Worm (Caenorhabditis elegans) whole organism, late embryonic: Measurements from ENCODE around the gene mccc-2.

Source experiments
- K02D7.2 ChIP-seq: sonication (generic microtip); optimal IDR thresholded peaks from 2 replicates; lab custom pipeline; 2017; ENCODE audit warnings: mild to moderate bottlenecking, missing genetic modification characterization, missing compliant biosample characterization
- Y22D7AL.16 ChIP-seq: sonication (generic microtip); optimal IDR thresholded peaks from 2 replicates; lab custom pipeline; 2016; ENCODE audit warnings: missing genetic modification characterization, missing compliant biosample characterization
- ceh-6 ChIP-seq: fragments of 200-800 bp; sonication (Bioruptor generic); optimal IDR thresholded peaks from 2 replicates; lab custom pipeline; 2018; ENCODE audit warnings: mild to moderate bottlenecking, missing genetic modification characterization, missing compliant biosample characterization
- nfya-1 ChIP-seq: sonication (generic microtip); optimal IDR thresholded peaks from 2 replicates; lab custom pipeline; 2017; ENCODE audit warnings: missing genetic modification characterization, mild to moderate bottlenecking, missing compliant biosample characterization, antibody characterized with exemption, moderate library complexity
- nhr-11 ChIP-seq: fragments of 150-350 bp; optimal IDR thresholded peaks from 2 replicates; lab custom pipeline; 2014; ENCODE audit warnings: missing biosample characterization, missing genetic modification characterization
- npax-4 ChIP-seq: sonication (generic microtip); optimal IDR thresholded peaks from 2 replicates; lab custom pipeline; 2016; ENCODE audit warnings: missing genetic modification characterization, missing compliant biosample characterization
- rnt-1 ChIP-seq: sonication (generic microtip); optimal IDR thresholded peaks from 2 replicates; lab custom pipeline; 2016; ENCODE audit warnings: missing genetic modification characterization, missing compliant biosample characterization
- tbx-2 ChIP-seq: sonication (generic microtip); optimal IDR thresholded peaks from 2 replicates; lab custom pipeline; 2016; ENCODE audit warnings: missing genetic modification characterization, missing compliant biosample characterization
- ttx-3 ChIP-seq: sonication (generic microtip); optimal IDR thresholded peaks from 2 replicates; lab custom pipeline; 2016; ENCODE audit warnings: missing genetic modification reagents, missing genetic modification characterization, missing compliant biosample characterization
- unc-86 ChIP-seq: sonication (generic microtip); optimal IDR thresholded peaks from 2 replicates; lab custom pipeline; 2016; ENCODE audit warnings: missing genetic modification characterization, missing compliant biosample characterization

DNA sequence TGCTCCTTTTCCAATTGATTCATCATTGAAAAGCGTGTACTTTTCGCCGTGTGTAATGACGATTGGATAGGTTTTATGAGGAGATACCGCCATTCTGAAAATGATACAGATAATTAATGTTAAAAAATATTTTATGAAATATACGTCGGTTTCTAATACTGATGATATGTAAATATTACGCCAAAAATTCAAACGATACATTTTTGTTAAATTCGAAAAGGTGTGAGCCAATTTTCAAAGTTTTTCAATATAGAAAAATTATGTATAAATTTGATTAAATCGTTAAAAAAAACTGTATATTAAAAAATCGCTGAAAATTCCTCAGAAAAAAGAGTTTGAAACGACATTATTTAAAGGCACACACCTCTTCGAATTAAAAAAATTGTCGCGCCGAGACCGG lies 38.6 kb downstream of the mccc-2 start, which contains the start of gene ikke-1:
- TF ChIP-seq ceh-6 (GFP tag; lab: Kevin White, UChicago) (no peak), nhr-11 (tag; lab: Kevin White, UChicago) (no peak), K02D7.2 (tag; lab: Kevin White, UChicago) (no peak), ttx-3 (tag; lab: Kevin White, UChicago) (no peak), tbx-2 (tag; lab: Kevin White, UChicago) (no peak), npax-4 (tag; lab: Kevin White, UChicago) (no peak), Y22D7AL.16 (no peak), rnt-1 (tag; lab: Kevin White, UChicago) (no peak), unc-86 (no peak), nfya-1 (tag; lab: Kevin White, UChicago) (no peak)
